Worm (Caenorhabditis elegans): Measurements from ENCODE around the gene B0280.2.

B0280.2 gene

DNA sequence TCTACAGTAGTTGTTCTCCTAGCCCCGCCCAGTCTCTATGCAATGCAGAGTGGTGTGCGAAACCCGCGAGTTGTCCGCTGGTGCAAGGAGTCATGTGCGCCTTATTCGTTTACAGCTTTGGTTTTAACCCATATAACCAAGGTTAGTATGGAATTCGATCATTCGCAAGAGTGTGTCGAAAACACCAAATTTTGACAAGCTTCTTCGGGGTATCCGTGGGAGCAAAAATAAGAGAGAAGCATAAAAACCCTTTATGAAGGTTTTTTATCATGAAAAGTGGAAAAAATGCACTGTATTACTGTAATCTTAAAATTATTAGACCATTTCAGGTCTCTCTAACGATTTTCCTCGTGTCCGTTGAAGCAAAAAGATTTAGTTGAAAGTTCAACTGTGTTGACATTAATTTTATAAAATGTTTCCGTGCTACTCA lies 17.7 kb downstream of the B0280.2 start (continued):
- TF ChIP-seq tbp1 (GFP tag; optimal IDR thresholded peaks at IDR 0.05), result peak; percentile 78
- TF ChIP-seq F39B2.1 (GFP tag; IDR thresholded peaks at IDR 0.05), result 0 out of 2 replicates have a peak, but pooled peaks have one; percentile 61
- peak; percentile 83 for TF ChIP-seq nfyb-1 (GFP tag; IDR thresholded peaks at IDR 0.05)
- peak; percentile 92 for TF ChIP-seq D2030.7 (GFP tag; IDR thresholded peaks at IDR 0.05)
- no peak for TF ChIP-seq gei-17 (GFP tag; optimal IDR thresholded peaks at IDR 0.05)
- TF ChIP-seq F33H1.4 (GFP tag; IDR thresholded peaks at IDR 0.05), result peak; percentile 56
- no peak for TF ChIP-seq nhr-80 (tag; optimal IDR thresholded peaks at IDR 0.05)
- peak; percentile 78 for TF ChIP-seq Y53G8AR.9 (GFP tag; conservative IDR thresholded peaks at IDR 0.05)
- TF ChIP-seq snpc-1.3 (tag; optimal IDR thresholded peaks at IDR 0.05; ENCODE audit: insufficient read depth), result peak; percentile 89
- TF ChIP-seq dpff-1 (tag; optimal IDR thresholded peaks at IDR 0.05), result peak; percentile 30
- TF ChIP-seq F49E8.2 (tag; optimal IDR thresholded peaks at IDR 0.05; ENCODE audit: insufficient read depth), result peak; percentile 87
- TF ChIP-seq attf-6 (GFP tag; IDR thresholded peaks at IDR 0.05), result peak; percentile 96
- no peak for TF ChIP-seq rpc-1 (optimal IDR thresholded peaks at IDR 0.05)
- TF ChIP-seq rpc-1 (tag; optimal IDR thresholded peaks at IDR 0.05), result peak; percentile 11
- TF ChIP-seq athp-1 (tag; optimal IDR thresholded peaks at IDR 0.05), result no peak
- TF ChIP-seq lin-26 (GFP tag; IDR thresholded peaks at IDR 0.05), result peak; percentile 18; the same call in 1 of the 2 replicates
- peak; percentile 51; the same call in 1 of the 2 replicates for TF ChIP-seq ceh-91 (GFP tag; IDR thresholded peaks at IDR 0.05)
- no peak for TF ChIP-seq ztf-28 (GFP tag; IDR thresholded peaks at IDR 0.05)
- TF ChIP-seq repo-1 (tag; optimal IDR thresholded peaks at IDR 0.05), result peak; percentile 15
- TF ChIP-seq ama-1 (optimal IDR thresholded peaks at IDR 0.05), result peak; percentile 19
- peak in 1 of 2 experiments; percentile 11 for TF ChIP-seq ama-1 (GFP tag; optimal IDR thresholded peaks at IDR 0.05)
- no peak for TF ChIP-seq nfya-2 (GFP tag; IDR thresholded peaks at IDR 0.05)
- TF ChIP-seq F37B4.10 (GFP tag; IDR thresholded peaks at IDR 0.05), result no peak
- TF ChIP-seq F10E7.11 (tag; optimal IDR thresholded peaks at IDR 0.05), result no peak
- TF ChIP-seq rec-8 (tag; optimal IDR thresholded peaks at IDR 0.05), result peak in 1 of 2 experiments; percentile 44
- TF ChIP-seq dox-1 (GFP tag; IDR thresholded peaks at IDR 0.05), result peak; percentile 78
- no peak for TF ChIP-seq ztf-6 (GFP tag; IDR thresholded peaks at IDR 0.05)
- peak; percentile 80 for TF ChIP-seq ekl-4 (GFP tag; IDR thresholded peaks at IDR 0.05)
- TF ChIP-seq C17E4.6 (GFP tag; IDR thresholded peaks at IDR 0.05), result peak; percentile 60
- peak; percentile 41 for TF ChIP-seq hrde-1 (tag; optimal IDR thresholded peaks at IDR 0.05; ENCODE audit: borderline replicate concordance)
- TF ChIP-seq ccch-3 (GFP tag; optimal IDR thresholded peaks at IDR 0.05), result no peak
- TF ChIP-seq fkh-3 (tag; optimal IDR thresholded peaks at IDR 0.05), result no peak
- TF ChIP-seq hmg-1.2 (GFP tag; IDR thresholded peaks at IDR 0.05), result peak; percentile 94

DNA sequence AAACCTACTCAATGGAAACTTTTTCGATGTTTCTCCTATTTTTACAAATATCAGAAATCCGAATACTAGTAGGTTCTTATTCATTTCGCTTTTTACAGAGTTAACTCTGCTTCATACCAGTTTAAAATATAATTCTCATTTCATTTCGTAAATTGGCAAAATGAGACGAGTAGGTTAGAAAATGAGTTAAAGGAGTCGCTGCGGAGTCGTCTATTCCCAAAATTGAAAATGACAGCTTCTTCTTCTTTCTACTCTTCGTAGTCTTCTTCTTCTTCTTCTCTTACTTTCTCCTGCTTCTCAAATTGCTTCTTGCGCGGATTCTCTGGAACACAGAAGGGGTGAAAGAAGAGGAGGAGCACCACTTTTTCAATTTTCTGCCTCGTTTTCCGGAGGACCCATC lies 20.3 kb downstream of the B0280.2 start, which contains the start of gene glr-2:
glr-2 (minus strand) TSS at position 211 of the 400 bp plus-strand sequence.
- TF ChIP-seq F23B12.7 (tag; optimal IDR thresholded peaks at IDR 0.05; ENCODE audit: insufficient read depth), result no peak
- TF ChIP-seq F57A8.1 (GFP tag; optimal IDR thresholded peaks at IDR 0.05), result no peak
- no peak for TF ChIP-seq ztf-26 (tag; optimal IDR thresholded peaks at IDR 0.05)
- no peak for TF ChIP-seq mcd-1 (GFP tag; IDR thresholded peaks at IDR 0.05)
- TF ChIP-seq F22D6.2 (tag; optimal IDR thresholded peaks at IDR 0.05), result no peak
- TF ChIP-seq sdz-38 (tag; optimal IDR thresholded peaks at IDR 0.05), result no peak
- no peak for TF ChIP-seq lir-1 (GFP tag; conservative IDR thresholded peaks at IDR 0.05)
- no peak for TF ChIP-seq egrh-3 (GFP tag; IDR thresholded peaks at IDR 0.05)
- TF ChIP-seq nhr-179 (tag; optimal IDR thresholded peaks at IDR 0.05), result no peak
- no peak for TF ChIP-seq snpc-4 (GFP tag; optimal IDR thresholded peaks at IDR 0.05)
- no peak for TF ChIP-seq snpc-4 (tag; optimal IDR thresholded peaks at IDR 0.05)
- TF ChIP-seq snpc-1.1 (tag; optimal IDR thresholded peaks at IDR 0.05; ENCODE audit: insufficient read depth), result no peak
- no peak for TF ChIP-seq aptf-3 (GFP tag; IDR thresholded peaks at IDR 0.05)
- no peak for TF ChIP-seq F37B4.10 (GFP tag; IDR thresholded peaks at IDR 0.05)

Measured in whole organism, young adult.